Worm (Caenorhabditis elegans): Measurements from ENCODE around the gene gmeb-3.

- no peak for TF ChIP-seq sptf-1 (tag; optimal IDR thresholded peaks at IDR 0.05)
- TF ChIP-seq nhr-12 (tag; optimal IDR thresholded peaks at IDR 0.05): no peak
Measured at ce11 chrIII:3734990-3735389, 33.3 kb upstream of the gmeb-3 start, which contains the start of gene evl-18.
